Fruit fly (Drosophila melanogaster) whole organism: Measurements from ENCODE around the gene CG17196.

Experiments
- CG8478 ChIP-seq: fragments of >200 bp; optimal IDR thresholded peaks from 2 replicates; lab custom pipeline; 2018; ENCODE audit warnings: inconsistent platforms
- Dll ChIP-seq: fragments of >200 bp; optimal IDR thresholded peaks from 2 replicates; lab custom pipeline; 2017
- pan ChIP-seq: fragments of >200 bp; optimal IDR thresholded peaks from 2 replicates; lab custom pipeline; 2017
- psq ChIP-seq: fragments of >200 bp; optimal IDR thresholded peaks from 2 replicates; lab custom pipeline; 2017
- usp ChIP-seq: fragments of >200 bp; optimal IDR thresholded peaks from 2 replicates; lab custom pipeline; 2017; ENCODE audit warnings: missing biosample characterization, missing genetic modification characterization, mixed read lengths

dm6 chr3R:25739727-25740126 is 36.3 kb downstream of the CG17196 start:
- TF ChIP-seq Dll (no peak), psq (lab: Kevin White, UChicago) (no peak), CG8478 (no peak), usp (GFP tag; lab: Kevin White, UChicago) (no peak), pan (no peak)
